Worm (Caenorhabditis elegans): ENCODE results near the gene dmd-8.

DNA sequence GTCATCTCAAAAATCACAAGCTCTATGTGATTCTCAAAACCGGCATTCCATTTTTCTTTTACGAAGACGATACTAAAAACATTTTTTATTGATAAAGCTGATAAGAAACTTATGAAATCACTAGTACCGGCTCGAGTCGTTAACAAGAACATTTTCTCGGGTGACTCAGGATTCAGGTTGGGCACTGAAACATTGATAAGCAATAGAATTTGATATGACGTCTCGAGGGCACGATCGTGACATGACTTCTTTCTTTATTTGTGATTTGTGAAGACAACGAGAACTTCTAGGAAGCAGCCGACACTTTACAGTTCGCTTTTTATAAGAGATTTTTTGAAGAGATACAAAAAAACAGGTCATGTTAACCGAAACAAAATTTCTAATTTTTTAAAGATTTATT, 2.5 kb downstream of the dmd-8 start:
- TF ChIP-seq unc-39 (tag; optimal IDR thresholded peaks at IDR 0.05) = no peak
- TF ChIP-seq egl-43 (GFP tag; IDR thresholded peaks at IDR 0.05) = no peak
- TF ChIP-seq nhr-10 (tag; optimal IDR thresholded peaks at IDR 0.05) = peak; percentile 25
- TF ChIP-seq lin-39 (tag; optimal IDR thresholded peaks at IDR 0.05) = no peak

All from whole organism, L4 larva.